Fruit fly (Drosophila melanogaster): ENCODE data around the gene brk.
A peak's percentile ranks its signal among the peaks of the same experiment; 100 is the strongest.

The brk gene

dm6 chrX:7340667-7341066, 32.9 kb downstream of the brk start:
- TF ChIP-seq unpg (GFP tag; optimal IDR thresholded peaks at IDR 0.05) (no peak), crp (GFP tag; optimal IDR thresholded peaks at IDR 0.05) (no peak), CG6791 (GFP tag; IDR thresholded peaks at IDR 0.05; ENCODE audit: partially characterized antibody) (no peak), scrt (GFP tag; optimal IDR thresholded peaks at IDR 0.05) (no peak), Atf-2 (GFP tag; optimal IDR thresholded peaks at IDR 0.05) (no peak), fru (optimal IDR thresholded peaks at IDR 0.05) (no peak), pita (GFP tag; optimal IDR thresholded peaks at IDR 0.05) (peak; percentile 7), Hr39 (optimal IDR thresholded peaks at IDR 0.05) (no peak), otp (GFP tag; IDR thresholded peaks at IDR 0.05) (no peak), maf-S (GFP tag; optimal IDR thresholded peaks at IDR 0.05) (no peak), dm (GFP tag; optimal IDR thresholded peaks at IDR 0.05) (no peak), CTCF (GFP tag; optimal IDR thresholded peaks at IDR 0.05) (peak; percentile 4), eve (GFP tag; optimal IDR thresholded peaks at IDR 0.05) (peak in 1 of 2 experiments; percentile 59), CG4360 (GFP tag; IDR thresholded peaks at IDR 0.05) (no peak), hbn (GFP tag; IDR thresholded peaks at IDR 0.05; ENCODE audit: partially characterized antibody) (no peak), CG31365 (tag; optimal IDR thresholded peaks at IDR 0.05) (peak; percentile 94), CG15601 (tag; optimal IDR thresholded peaks at IDR 0.05) (no peak)

dm6 chrX:7342998-7343397, 35.3 kb downstream of the brk start:
- TF ChIP-seq Pdp1 (GFP tag; optimal IDR thresholded peaks at IDR 0.05) (peak in 1 of 2 experiments; percentile 30), fd3F (GFP tag; optimal IDR thresholded peaks at IDR 0.05) (no peak), CG1603 (tag; optimal IDR thresholded peaks at IDR 0.05) (peak; percentile 9), Med (GFP tag) (peak; percentile 57), Ptx1 (GFP tag; IDR thresholded peaks at IDR 0.05) (0 out of 2 replicates have a peak, but pooled peaks have one; percentile 17), gem (tag; optimal IDR thresholded peaks at IDR 0.05) (peak; percentile 23), row (GFP tag; IDR thresholded peaks at IDR 0.05) (peak; percentile 42; the same call in 1 of the 3 replicates), NfI (GFP tag; optimal IDR thresholded peaks at IDR 0.05) (no peak), D19A (tag; optimal IDR thresholded peaks at IDR 0.05) (peak; percentile 65), CG13894 (tag; optimal IDR thresholded peaks at IDR 0.05) (peak; percentile 10), Hr51 (GFP tag; optimal IDR thresholded peaks at IDR 0.05) (peak in 1 of 2 experiments; percentile 5), cwo (GFP tag; optimal IDR thresholded peaks at IDR 0.05) (no peak), CG9932 (GFP tag; IDR thresholded peaks at IDR 0.05) (no peak), CG32532 (GFP tag; IDR thresholded peaks at IDR 0.05) (peak; percentile 22; the same call in 1 of the 2 replicates), Atf3 (GFP tag; optimal IDR thresholded peaks at IDR 0.05) (no peak)

- TF ChIP-seq CG11247 (GFP tag; IDR thresholded peaks at IDR 0.05) (no peak), hkb (optimal IDR thresholded peaks at IDR 0.05) (no peak), hkb (GFP tag; IDR thresholded peaks at IDR 0.05) (no peak), sc (optimal IDR thresholded peaks at IDR 0.05) (no peak), sc (GFP tag; optimal IDR thresholded peaks at IDR 0.05) (no peak), usp (GFP tag; optimal IDR thresholded peaks at IDR 0.05) (no peak), CG2875 (GFP tag; optimal IDR thresholded peaks at IDR 0.05) (no peak), Mad (GFP tag; optimal IDR thresholded peaks at IDR 0.05) (no peak)
Observed at dm6 chrX:7347406-7347805, 39.7 kb downstream of the brk start, which contains the start of gene CG15034. CG15034 (minus strand) TSS chrX:7347506.
